Fruit fly (Drosophila melanogaster) S2 (cell line): Measurements from ENCODE around the gene Sur-8.

ENCODE experiments used
- CG8478 ChIP-seq: fragments of >200 bp; optimal IDR thresholded peaks from 2 replicates; lab custom pipeline; 2018
- CTCF ChIP-seq, 2 experiments: fragments of >200 bp; optimal IDR thresholded peaks; 2 replicates each; lab custom pipeline; 2018

dm6 chr3R:17405009-17405408 lies 2.7 kb upstream of the Sur-8 start, which contains the start of gene CG42823:
- TF ChIP-seq CG8478 (lab: Kevin White, UChicago) (no peak), CTCF (optimal IDR thresholded peaks at IDR 0.05; lab: Kevin White, UChicago) (no peak)
